Worm (Caenorhabditis elegans) whole organism, young adult: ENCODE results near the gene flap-1.

ENCODE experiments used
- F39B2.1 ChIP-seq: fragments of 200-800 bp; sonication (Bioruptor generic); IDR thresholded peaks from 2 replicates; pipeline ENCODE4 v1.3.6; 2022; ENCODE audit warnings: missing genetic modification reagents, missing genetic modification characterization, missing compliant biosample characterization
- Y53F4B.3 ChIP-seq: fragments of 200-800 bp; sonication (Bioruptor generic); IDR thresholded peaks from 2 replicates; pipeline ENCODE4 v1.3.6; 2022; ENCODE audit warnings: missing genetic modification reagents, missing genetic modification characterization, missing compliant biosample characterization
- ccch-3 ChIP-seq: fragments of 200-800 bp; sonication (Bioruptor generic); optimal IDR thresholded peaks from 2 replicates; lab custom pipeline; 2018; ENCODE audit warnings: mild to moderate bottlenecking, missing genetic modification characterization, missing compliant biosample characterization
- cebp-1 ChIP-seq, 2 experiments: fragments of 200-800 bp in 1 of 2; sonication (Bioruptor generic) in 1 of 2; sonication (generic microtip) in 1 of 2; IDR thresholded peaks in 1 of 2; optimal IDR thresholded peaks in 1 of 2; 2 replicates each; pipeline versions ENCODE4 v1.3.6 to Lab custom; 2017 to 2022; ENCODE audit warnings: missing compliant biosample characterization in 2 of 2, missing genetic modification characterization in 2 of 2, mild to moderate bottlenecking in 1 of 2, missing genetic modification reagents in 1 of 2, moderate library complexity in 1 of 2
- dpl-1 ChIP-seq: fragments of 150-350 bp; optimal IDR thresholded peaks from 2 replicates; lab custom pipeline; 2014; ENCODE audit warnings: missing biosample characterization, missing genetic modification reagents, missing genetic modification characterization
- egrh-3 ChIP-seq: fragments of 200-800 bp; sonication (Bioruptor generic); IDR thresholded peaks from 2 replicates; pipeline ENCODE4 v1.3.6; 2022; ENCODE audit warnings: missing genetic modification reagents, missing genetic modification characterization, missing compliant biosample characterization
- fkh-3 ChIP-seq: sonication (generic microtip); optimal IDR thresholded peaks from 2 replicates; lab custom pipeline; 2016; ENCODE audit warnings: mild to moderate bottlenecking, missing genetic modification characterization, missing compliant biosample characterization
- madf-8 ChIP-seq: fragments of 200-800 bp; sonication (Bioruptor generic); conservative IDR thresholded peaks from 2 replicates; pipeline ENCODE4 v1.3.6; 2022; ENCODE audit warnings: missing genetic modification reagents, missing genetic modification characterization, missing compliant biosample characterization
- sptf-2 ChIP-seq: fragments of 200-800 bp; sonication (Bioruptor generic); optimal IDR thresholded peaks from 2 replicates; lab custom pipeline; 2018; ENCODE audit warnings: mild to moderate bottlenecking, missing genetic modification characterization, missing compliant biosample characterization
- tlf-1 ChIP-seq: fragments of 200-800 bp; sonication (Bioruptor generic); optimal IDR thresholded peaks from 2 replicates; lab custom pipeline; 2018; ENCODE audit warnings: mild to moderate bottlenecking, missing genetic modification characterization, missing compliant biosample characterization
- unc-62 ChIP-seq: fragments of 150-350 bp; optimal IDR thresholded peaks from 2 replicates; lab custom pipeline; 2014; ENCODE audit warnings: missing biosample characterization, missing genetic modification reagents, missing genetic modification characterization
- ztf-22 ChIP-seq: fragments of 200-800 bp; sonication (Bioruptor generic); optimal IDR thresholded peaks from 2 replicates; lab custom pipeline; 2018; ENCODE audit warnings: mild to moderate bottlenecking, missing genetic modification characterization, moderate library complexity, missing compliant biosample characterization

DNA sequence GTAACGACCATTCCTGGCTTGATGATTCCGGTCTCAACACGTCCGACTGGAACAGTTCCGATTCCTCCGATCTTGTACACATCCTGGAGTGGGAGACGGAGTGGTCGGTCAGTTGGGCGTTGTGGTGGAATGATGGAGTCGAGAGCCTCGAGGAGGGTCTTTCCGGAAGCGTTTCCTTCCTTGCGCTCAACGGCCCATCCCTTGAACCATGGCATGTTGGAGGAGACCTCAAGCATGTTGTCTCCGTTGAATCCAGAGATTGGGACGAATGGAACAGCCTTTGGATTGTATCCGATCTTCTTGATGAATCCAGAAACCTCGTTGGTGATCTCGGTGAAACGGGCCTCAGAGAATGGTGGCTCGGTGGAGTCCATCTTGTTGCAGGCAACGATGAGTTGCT lies 42.1 kb upstream of the flap-1 start:
- TF ChIP-seq ztf-22 (GFP tag; lab: Kevin White, UChicago) (no peak), sptf-2 (GFP tag; lab: Kevin White, UChicago) (no peak), fkh-3 (tag; lab: Kevin White, UChicago) (no peak), cebp-1 (GFP tag; IDR thresholded peaks at IDR 0.05; lab: Robert Waterston, UW) (no peak), cebp-1 (tag; optimal IDR thresholded peaks at IDR 0.05; lab: Kevin White, UChicago) (no peak), egrh-3 (GFP tag; lab: Robert Waterston, UW) (no peak), F39B2.1 (GFP tag; lab: Robert Waterston, UW) (no peak), unc-62 (no peak), dpl-1 (GFP tag; lab: Kevin White, UChicago) (no peak), tlf-1 (GFP tag; lab: Kevin White, UChicago) (no peak), madf-8 (no peak), Y53F4B.3 (GFP tag; lab: Robert Waterston, UW) (no peak), ccch-3 (GFP tag; lab: Kevin White, UChicago) (no peak)
